Worm (Caenorhabditis elegans) whole organism, late embryonic: ENCODE results near the gene K12H6.10.

Source experiments
- F13H6.1 ChIP-seq: sonication (generic microtip); optimal IDR thresholded peaks from 2 replicates; lab custom pipeline; 2016; ENCODE audit warnings: missing genetic modification characterization, missing compliant biosample characterization
- pha-4 ChIP-seq: fragments of 150-350 bp; optimal IDR thresholded peaks from 2 replicates; lab custom pipeline; 2018; ENCODE audit warnings: missing biosample characterization, missing genetic modification reagents, missing genetic modification characterization
- pqm-1 ChIP-seq: sonication (generic microtip); optimal IDR thresholded peaks from 2 replicates; lab custom pipeline; 2016; ENCODE audit warnings: missing genetic modification characterization, missing compliant biosample characterization
- pros-1 ChIP-seq: fragments of 150-350 bp; optimal IDR thresholded peaks from 2 replicates; lab custom pipeline; 2014; ENCODE audit warnings: missing biosample characterization, missing genetic modification reagents, missing genetic modification characterization
- sox-2 ChIP-seq: fragments of 200-800 bp; sonication (Bioruptor generic); IDR thresholded peaks from 2 replicates; pipeline ENCODE4 v1.3.6; 2022; ENCODE audit warnings: missing genetic modification reagents, missing genetic modification characterization, missing compliant biosample characterization

DNA sequence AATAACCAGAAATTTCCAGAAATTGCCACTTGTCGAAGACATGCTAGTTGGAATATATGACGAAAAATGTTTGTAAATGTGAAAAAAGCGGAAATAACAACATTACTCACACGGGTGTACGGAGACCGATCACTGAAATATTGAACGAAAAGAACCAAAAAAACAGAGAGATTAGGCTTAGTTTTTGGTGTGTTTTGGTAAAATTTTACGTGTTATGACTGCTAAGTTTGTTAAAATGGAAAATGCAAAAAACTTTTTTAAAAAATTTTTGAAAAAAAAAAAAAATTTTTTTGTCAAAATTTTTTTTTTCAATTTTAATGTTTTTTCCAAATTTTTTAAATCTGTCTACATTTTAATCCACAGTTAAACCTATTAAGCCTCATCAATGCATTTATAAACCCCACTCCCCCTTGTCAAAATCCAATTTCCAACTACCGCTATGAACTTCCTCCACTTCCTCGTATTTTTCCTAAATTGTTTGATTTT lies at the start of gene K12H6.10, which contains the start of gene fut-4:
- TF ChIP-seq pha-4, result no peak
- TF ChIP-seq pqm-1 (tag; lab: Kevin White, UChicago), result no peak
- TF ChIP-seq pros-1 (tag; lab: Kevin White, UChicago), result no peak
- no peak for TF ChIP-seq F13H6.1 (tag; lab: Kevin White, UChicago)
- no peak for TF ChIP-seq sox-2 (GFP tag; lab: Robert Waterston, UW)
